Fruit fly (Drosophila melanogaster) whole organism, embryonic: ENCODE results near the gene NfI.

Source experiments
- ATbp ChIP-seq: fragments of 200-800 bp; sonication (Bioruptor generic); optimal IDR thresholded peaks from 2 replicates; lab custom pipeline; 2017; ENCODE audit warnings: missing biosample characterization, mild to moderate bottlenecking, missing genetic modification characterization, missing genetic modification reagents
- CG12071 ChIP-seq: fragments of 200-800 bp; sonication (Bioruptor generic); optimal IDR thresholded peaks from 3 replicates; lab custom pipeline; 2018; ENCODE audit warnings: missing biosample characterization, mild to moderate bottlenecking, missing genetic modification characterization
- Camta ChIP-seq: fragments of 200-800 bp; sonication (Bioruptor generic); optimal IDR thresholded peaks from 2 replicates; lab custom pipeline; 2016; ENCODE audit warnings: missing biosample characterization, missing genetic modification characterization
- Dfd ChIP-seq, 2 experiments: fragments of >200 bp; optimal IDR thresholded peaks; 2 replicates each; lab custom pipeline; 2017; ENCODE audit warnings: missing biosample characterization in 2 of 2, missing genetic modification characterization in 2 of 2
- NfI ChIP-seq: fragments of 200-800 bp; sonication (Bioruptor generic); optimal IDR thresholded peaks from 3 replicates; lab custom pipeline; 2018; ENCODE audit warnings: missing biosample characterization, mild to moderate bottlenecking, missing genetic modification characterization, moderate library complexity
- Sox102F ChIP-seq: fragments of 200-800 bp; sonication (Bioruptor generic); optimal IDR thresholded peaks from 2 replicates; lab custom pipeline; 2018; ENCODE audit warnings: missing biosample characterization, mild to moderate bottlenecking, missing genetic modification characterization, moderate library complexity
- cg ChIP-seq: fragments of 200-800 bp; sonication (Bioruptor generic); optimal IDR thresholded peaks from 3 replicates; lab custom pipeline; 2019; ENCODE audit warnings: missing biosample characterization, mild to moderate bottlenecking, missing genetic modification characterization, moderate library complexity
- h ChIP-seq: fragments of >200 bp; optimal IDR thresholded peaks from 2 replicates; lab custom pipeline; 2017
- jigr1 ChIP-seq: fragments of 200-800 bp; sonication (Bioruptor generic); IDR thresholded peaks from 3 replicates; pipeline ENCODE4 v1.3.6; 2022; ENCODE audit warnings: missing biosample characterization, missing genetic modification characterization

DNA sequence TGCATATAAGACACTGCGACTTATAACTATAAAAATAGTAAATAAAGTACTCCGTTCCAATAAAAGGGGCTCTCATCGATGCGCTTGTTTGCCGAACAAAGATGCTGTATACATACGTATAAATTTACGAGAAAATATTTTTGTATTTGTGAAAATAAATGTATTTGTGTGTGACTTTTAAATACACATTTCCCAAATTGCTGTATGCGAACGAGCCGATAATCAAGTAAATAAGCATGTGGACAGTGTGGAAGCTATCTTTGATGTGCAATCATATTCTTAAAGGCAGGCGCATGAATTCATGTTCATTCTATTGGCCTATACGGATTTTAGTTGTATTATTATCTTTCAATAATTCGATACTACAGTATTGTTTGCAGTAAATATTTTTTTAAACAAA lies 45.0 kb downstream of the NfI start:
- TF ChIP-seq h (lab: Kevin White, UChicago) (no peak), jigr1 (GFP tag; lab: Robert Waterston, UW) (no peak), Dfd (GFP tag; optimal IDR thresholded peaks at IDR 0.05; lab: Kevin White, UChicago) (no peak), CG12071 (no peak), ATbp (no peak), cg (GFP tag; lab: Kevin White, UChicago) (peak; percentile 67), Sox102F (no peak), NfI (GFP tag; lab: Kevin White, UChicago) (no peak), Camta (no peak)
